Fruit fly (Drosophila melanogaster): Measurements from ENCODE around the gene spartin.

Gene spartin

DNA sequence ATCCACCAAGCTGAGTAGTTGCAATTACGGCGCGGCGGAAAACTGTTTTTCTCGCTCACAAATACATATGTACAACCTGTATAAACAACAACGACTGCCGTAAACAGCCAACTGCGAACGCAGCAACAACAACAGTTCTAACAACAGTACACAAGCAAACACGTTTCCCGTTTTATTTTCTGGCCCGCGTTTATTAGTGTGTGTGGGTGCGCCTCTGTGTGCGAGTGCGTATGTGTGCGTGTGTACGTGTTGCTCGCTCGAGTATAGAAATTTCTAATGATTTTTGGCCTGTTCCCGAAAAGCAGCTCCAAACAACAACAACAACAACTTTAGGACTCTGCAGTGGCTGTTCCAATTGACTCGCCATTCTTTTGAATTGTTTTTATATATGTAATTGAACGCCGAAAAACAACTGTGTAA, 5.3 kb downstream of the spartin start (continued):
- TF ChIP-seq dysf (GFP tag; IDR thresholded peaks at IDR 0.05) (no peak), vnd (GFP tag; IDR thresholded peaks at IDR 0.05; ENCODE audit: partially characterized antibody) (no peak), CG31388 (GFP tag; optimal IDR thresholded peaks at IDR 0.05) (no peak), CG15696 (tag; optimal IDR thresholded peaks at IDR 0.05) (no peak), HHEX (GFP tag; optimal IDR thresholded peaks at IDR 0.05) (no peak), CG2120 (GFP tag; optimal IDR thresholded peaks at IDR 0.05) (no peak), CG13123 (GFP tag; optimal IDR thresholded peaks at IDR 0.05) (no peak), CG16779 (GFP tag; IDR thresholded peaks at IDR 0.05) (no peak), ro (GFP tag; IDR thresholded peaks at IDR 0.05) (no peak), da (GFP tag; optimal IDR thresholded peaks at IDR 0.05) (no peak), Usf (GFP tag; optimal IDR thresholded peaks at IDR 0.05) (no peak), CG9932 (GFP tag; IDR thresholded peaks at IDR 0.05) (peak; percentile 32; the same call in 1 of the 2 replicates), yki (optimal IDR thresholded peaks at IDR 0.05) (no peak), hb (GFP tag; IDR thresholded peaks at IDR 0.05; ENCODE audit: partially characterized antibody) (no peak), Gsc (GFP tag; IDR thresholded peaks at IDR 0.05) (no peak), tll (GFP tag; optimal IDR thresholded peaks at IDR 0.05) (no peak), pita (GFP tag; optimal IDR thresholded peaks at IDR 0.05) (no peak), CG7928 (GFP tag; optimal IDR thresholded peaks at IDR 0.05) (no peak), CG11093 (GFP tag; IDR thresholded peaks at IDR 0.05) (no peak), Eip74EF (GFP tag; optimal IDR thresholded peaks at IDR 0.05) (peak in 1 of 2 experiments; percentile 11), CG8359 (GFP tag; optimal IDR thresholded peaks at IDR 0.05; ENCODE audit: borderline replicate concordance) (no peak), pfk (GFP tag; optimal IDR thresholded peaks at IDR 0.05) (no peak), bab2 (GFP tag; optimal IDR thresholded peaks at IDR 0.05) (no peak), crc (GFP tag; optimal IDR thresholded peaks at IDR 0.05) (no peak), CG2875 (GFP tag; optimal IDR thresholded peaks at IDR 0.05) (no peak), CG3281 (GFP tag; optimal IDR thresholded peaks at IDR 0.05) (peak; percentile 4), dimm (GFP tag; IDR thresholded peaks at IDR 0.05) (no peak), h (optimal IDR thresholded peaks at IDR 0.05) (no peak), CG10959 (GFP tag; IDR thresholded peaks at IDR 0.05) (no peak), CG16815 (GFP tag; optimal IDR thresholded peaks at IDR 0.05) (no peak), CG7745 (tag; optimal IDR thresholded peaks at IDR 0.05) (no peak), CG31441 (GFP tag; IDR thresholded peaks at IDR 0.05) (no peak), corto (GFP tag; optimal IDR thresholded peaks at IDR 0.05) (no peak), az2 (GFP tag; optimal IDR thresholded peaks at IDR 0.05) (no peak), onecut (GFP tag; IDR thresholded peaks at IDR 0.05) (peak; percentile 67), CG9817 (tag; optimal IDR thresholded peaks at IDR 0.05) (no peak), gem (tag; optimal IDR thresholded peaks at IDR 0.05) (no peak), CG5180 (GFP tag; optimal IDR thresholded peaks at IDR 0.05) (peak; percentile 20), NC2α (GFP tag; optimal IDR thresholded peaks at IDR 0.05) (no peak), Dbx (GFP tag; IDR thresholded peaks at IDR 0.05) (no peak), CG5953 (GFP tag; IDR thresholded peaks at IDR 0.05) (no peak), CkIIα-i1 (GFP tag; IDR thresholded peaks at IDR 0.05) (no peak), tin (GFP tag; optimal IDR thresholded peaks at IDR 0.05) (no peak), CG14441 (GFP tag; IDR thresholded peaks at IDR 0.05) (no peak), esg (GFP tag; conservative IDR thresholded peaks at IDR 0.05) (no peak), sc (optimal IDR thresholded peaks at IDR 0.05) (no peak), sc (GFP tag; optimal IDR thresholded peaks at IDR 0.05) (no peak), Spps (tag; optimal IDR thresholded peaks at IDR 0.05) (no peak), CG12104 (GFP tag; optimal IDR thresholded peaks at IDR 0.05) (no peak), CG10979 (tag; optimal IDR thresholded peaks at IDR 0.05) (no peak), CG31365 (tag; optimal IDR thresholded peaks at IDR 0.05) (no peak), CG3726 (GFP tag; IDR thresholded peaks at IDR 0.05) (no peak), CG13296 (GFP tag; optimal IDR thresholded peaks at IDR 0.05) (peak; percentile 5)

All from whole organism, embryonic.